Worm (Caenorhabditis elegans): ENCODE results near the gene acl-14.

DNA sequence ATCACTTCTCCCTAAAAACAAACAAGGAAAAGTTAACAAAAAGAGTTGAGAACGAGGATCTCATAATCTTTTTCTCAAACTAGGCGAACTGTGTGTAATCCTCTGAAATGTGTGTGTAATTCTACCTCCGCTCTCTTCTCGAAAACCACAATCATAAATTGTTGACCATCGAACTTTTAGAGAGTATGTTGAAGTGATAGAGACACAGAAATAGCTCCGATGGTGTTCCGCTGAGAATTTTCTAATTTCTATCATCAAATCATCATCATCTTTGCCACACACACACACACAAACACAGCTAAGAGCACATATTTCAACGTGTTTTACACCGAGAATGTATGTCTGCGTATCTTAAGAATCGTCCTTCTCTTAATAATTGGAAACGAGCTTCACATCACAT, 37.9 kb downstream of the acl-14 start:
- TF ChIP-seq unc-62 (GFP tag; optimal IDR thresholded peaks at IDR 0.05), result no peak
- TF ChIP-seq F10E7.11 (tag; optimal IDR thresholded peaks at IDR 0.05), result no peak
- TF ChIP-seq lin-26 (GFP tag; IDR thresholded peaks at IDR 0.05), result no peak
- TF ChIP-seq ccch-3 (GFP tag; optimal IDR thresholded peaks at IDR 0.05), result no peak
- no peak for TF ChIP-seq B0336.3 (GFP tag; IDR thresholded peaks at IDR 0.05)
- TF ChIP-seq madf-3 (GFP tag; IDR thresholded peaks at IDR 0.05), result no peak
